Worm (Caenorhabditis elegans) whole organism, L1 larva: Measurements from ENCODE around the gene Y47D3B.4.

Experiments used
- Y116A8C.19 ChIP-seq: sonication (generic microtip); optimal IDR thresholded peaks from 2 replicates; lab custom pipeline; 2016; ENCODE audit warnings: missing compliant biosample characterization, missing genetic modification characterization, borderline replicate concordance
- blmp-1 ChIP-seq: fragments of 150-350 bp; optimal IDR thresholded peaks from 2 replicates; lab custom pipeline; 2014; ENCODE audit warnings: missing biosample characterization, missing genetic modification characterization
- ceh-8 ChIP-seq: fragments of 200-800 bp; sonication (Bioruptor generic); optimal IDR thresholded peaks from 2 replicates; lab custom pipeline; 2018; ENCODE audit warnings: mild to moderate bottlenecking, missing genetic modification characterization, moderate library complexity, missing compliant biosample characterization
- ces-1 ChIP-seq: fragments of 150-350 bp; optimal IDR thresholded peaks from 2 replicates; lab custom pipeline; 2014; ENCODE audit warnings: missing biosample characterization, missing genetic modification reagents, missing genetic modification characterization
- dsc-1 ChIP-seq: sonication (generic microtip); optimal IDR thresholded peaks from 2 replicates; lab custom pipeline; 2016; ENCODE audit warnings: mild to moderate bottlenecking, missing genetic modification characterization, missing compliant biosample characterization
- efl-1 ChIP-seq, 4 experiments: fragments of 150-350 bp; optimal IDR thresholded peaks in 3 of 4; peaks in 1 of 4; 1 replicate in 1 of 4; 2 replicates in 3 of 4; lab custom pipeline; 2014; ENCODE audit warnings: missing biosample characterization in 2 of 4, missing genetic modification characterization in 2 of 4, missing genetic modification reagents in 2 of 4
- elt-3 ChIP-seq, 6 experiments: fragments of 150-350 bp in 1 of 6; sonication (generic microtip); optimal IDR thresholded peaks; 2 replicates each; lab custom pipeline; 2017 to 2018; ENCODE audit warnings: missing biosample characterization in 6 of 6, missing genetic modification characterization in 6 of 6, inconsistent platforms in 1 of 6
- ets-5 ChIP-seq: fragments of 200-800 bp; sonication (Bioruptor generic); IDR thresholded peaks from 2 replicates; pipeline ENCODE4 v1.3.6; 2022; ENCODE audit warnings: missing genetic modification characterization, missing compliant biosample characterization
- fkh-10 ChIP-seq: sonication (generic microtip); optimal IDR thresholded peaks from 2 replicates; lab custom pipeline; 2017; ENCODE audit warnings: missing biosample characterization, missing genetic modification reagents, missing genetic modification characterization
- fkh-4 ChIP-seq: sonication (generic microtip); optimal IDR thresholded peaks from 2 replicates; lab custom pipeline; 2016; ENCODE audit warnings: missing compliant biosample characterization, missing genetic modification characterization, borderline replicate concordance
- fos-1 ChIP-seq: fragments of 150-350 bp; optimal IDR thresholded peaks from 2 replicates; lab custom pipeline; 2014; ENCODE audit warnings: missing biosample characterization, missing genetic modification characterization
- hlh-17 ChIP-seq: fragments of 200-800 bp; sonication (Bioruptor generic); optimal IDR thresholded peaks from 2 replicates; lab custom pipeline; 2018; ENCODE audit warnings: missing genetic modification characterization, mild to moderate bottlenecking, missing compliant biosample characterization, moderate library complexity, borderline replicate concordance
- hlh-4 ChIP-seq: sonication (generic microtip); optimal IDR thresholded peaks from 2 replicates; lab custom pipeline; 2016; ENCODE audit warnings: mild to moderate bottlenecking, missing genetic modification characterization, missing compliant biosample characterization
- hpl-2 ChIP-seq: fragments of 150-350 bp; optimal IDR thresholded peaks from 2 replicates; lab custom pipeline; 2014; ENCODE audit warnings: missing biosample characterization, missing genetic modification reagents, missing genetic modification characterization
- jun-1 ChIP-seq: fragments of 150-350 bp; optimal IDR thresholded peaks from 2 replicates; lab custom pipeline; 2014; ENCODE audit warnings: missing biosample characterization, missing genetic modification reagents, missing genetic modification characterization
- lin-14 ChIP-seq: fragments of 200-800 bp; sonication (Bioruptor generic); optimal IDR thresholded peaks from 2 replicates; lab custom pipeline; 2018; ENCODE audit warnings: mild to moderate bottlenecking, missing genetic modification characterization, moderate library complexity, missing compliant biosample characterization
- lin-15B ChIP-seq: fragments of 150-350 bp; sonication (generic microtip); optimal IDR thresholded peaks from 3 replicates; lab custom pipeline; 2014; ENCODE audit warnings: missing biosample characterization, missing genetic modification characterization
- mdl-1 ChIP-seq, 2 experiments: fragments of 150-350 bp; optimal IDR thresholded peaks; 2 replicates each; lab custom pipeline; 2014 to 2017; ENCODE audit warnings: missing biosample characterization in 2 of 2, missing genetic modification characterization in 2 of 2, inconsistent platforms in 1 of 2
- mep-1 ChIP-seq: fragments of 150-350 bp; optimal IDR thresholded peaks from 2 replicates; lab custom pipeline; 2014; ENCODE audit warnings: missing biosample characterization, missing genetic modification characterization
- nhr-11 ChIP-seq: fragments of 150-350 bp; optimal IDR thresholded peaks from 2 replicates; lab custom pipeline; 2014; ENCODE audit warnings: missing biosample characterization, missing genetic modification characterization
- nhr-12 ChIP-seq: sonication (generic microtip); optimal IDR thresholded peaks from 2 replicates; lab custom pipeline; 2017; ENCODE audit warnings: missing biosample characterization, missing genetic modification characterization
- nhr-28 ChIP-seq: fragments of 150-350 bp; optimal IDR thresholded peaks from 2 replicates; lab custom pipeline; 2014; ENCODE audit warnings: missing biosample characterization, missing genetic modification characterization
- nhr-71 ChIP-seq: sonication (generic microtip); optimal IDR thresholded peaks from 2 replicates; lab custom pipeline; 2016; ENCODE audit warnings: mild to moderate bottlenecking, missing genetic modification characterization, moderate library complexity, missing compliant biosample characterization
- nhr-76 ChIP-seq: sonication (generic microtip); optimal IDR thresholded peaks from 2 replicates; lab custom pipeline; 2017; ENCODE audit warnings: missing biosample characterization, missing genetic modification characterization
- nhr-85 ChIP-seq: sonication (generic microtip); peaks from one replicate; lab custom pipeline; 2016; ENCODE audit warnings: missing genetic modification characterization, inconsistent platforms, missing compliant biosample characterization
- pqm-1 ChIP-seq: sonication (generic microtip); optimal IDR thresholded peaks from 3 replicates; lab custom pipeline; 2017; ENCODE audit warnings: missing biosample characterization, missing genetic modification characterization
- snpc-4 ChIP-seq: fragments of 150-350 bp; optimal IDR thresholded peaks from 2 replicates; lab custom pipeline; 2014; ENCODE audit warnings: missing biosample characterization, missing genetic modification characterization
- sptf-1 ChIP-seq: fragments of 150-350 bp; optimal IDR thresholded peaks from 2 replicates; lab custom pipeline; 2014; ENCODE audit warnings: missing biosample characterization, missing genetic modification characterization
- tbx-2 ChIP-seq: sonication (generic microtip); optimal IDR thresholded peaks from 2 replicates; lab custom pipeline; 2016; ENCODE audit warnings: missing genetic modification characterization, missing compliant biosample characterization
- unc-30 ChIP-seq: sonication (generic microtip); optimal IDR thresholded peaks from 2 replicates; lab custom pipeline; 2017; ENCODE audit warnings: missing biosample characterization, missing genetic modification characterization
- vab-15 ChIP-seq: sonication (generic microtip); optimal IDR thresholded peaks from 2 replicates; lab custom pipeline; 2017; ENCODE audit warnings: missing genotype, mild to moderate bottlenecking, missing genetic modification characterization, missing compliant biosample characterization
- zag-1 ChIP-seq: fragments of 150-350 bp; optimal IDR thresholded peaks from 2 replicates; lab custom pipeline; 2014; ENCODE audit warnings: missing biosample characterization, missing genetic modification characterization
- ztf-11 ChIP-seq, 2 experiments: sonication (generic microtip); optimal IDR thresholded peaks; 2 replicates each; lab custom pipeline; 2016 to 2017; ENCODE audit warnings: missing genetic modification characterization in 2 of 2, missing biosample characterization in 1 of 2, missing compliant biosample characterization in 1 of 2
- ztf-4 ChIP-seq: fragments of 150-350 bp; optimal IDR thresholded peaks from 2 replicates; lab custom pipeline; 2014; ENCODE audit warnings: missing biosample characterization, missing genetic modification characterization

Y47D3B.4 gene

DNA sequence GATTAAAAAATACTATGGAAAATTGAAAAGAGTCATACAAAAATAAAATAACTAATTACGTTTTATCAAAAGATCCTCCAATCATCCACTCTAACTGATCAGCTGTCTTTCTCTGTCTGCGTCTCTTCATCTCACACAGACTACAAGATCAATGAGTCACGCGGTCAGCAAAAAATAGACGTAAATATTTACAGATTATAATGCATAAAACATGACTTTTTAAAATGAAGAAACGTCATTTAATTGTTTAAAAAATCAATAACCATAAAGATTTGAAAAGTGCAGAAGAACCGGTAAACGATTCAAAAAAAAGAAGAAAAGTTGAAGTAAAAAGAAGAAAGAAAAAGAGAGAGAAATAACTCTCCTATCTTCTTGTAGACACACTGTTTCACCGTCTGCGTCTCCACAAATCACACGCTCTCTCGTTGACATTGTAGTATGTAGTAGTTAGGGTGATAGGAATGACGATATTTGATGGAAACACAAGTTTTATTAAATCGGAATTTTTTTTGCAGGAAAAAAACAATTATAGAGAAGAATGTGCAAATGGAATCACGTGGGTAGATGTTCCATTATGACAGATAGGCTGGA is 39.7 kb downstream of the Y47D3B.4 start (continued):
- TF ChIP-seq elt-3 (tag; optimal IDR thresholded peaks at IDR 0.05; lab: Kevin White, UChicago) (peak in 2 of 6 experiments; percentile 66 to 82), nhr-71 (tag; lab: Kevin White, UChicago) (peak; percentile 81), vab-15 (tag; lab: Kevin White, UChicago) (no peak), nhr-85 (tag; lab: Kevin White, UChicago) (peak; percentile 78), fkh-4 (tag; lab: Kevin White, UChicago) (no peak), ztf-4 (tag; lab: Kevin White, UChicago) (no peak), unc-30 (tag; lab: Kevin White, UChicago) (no peak)

DNA sequence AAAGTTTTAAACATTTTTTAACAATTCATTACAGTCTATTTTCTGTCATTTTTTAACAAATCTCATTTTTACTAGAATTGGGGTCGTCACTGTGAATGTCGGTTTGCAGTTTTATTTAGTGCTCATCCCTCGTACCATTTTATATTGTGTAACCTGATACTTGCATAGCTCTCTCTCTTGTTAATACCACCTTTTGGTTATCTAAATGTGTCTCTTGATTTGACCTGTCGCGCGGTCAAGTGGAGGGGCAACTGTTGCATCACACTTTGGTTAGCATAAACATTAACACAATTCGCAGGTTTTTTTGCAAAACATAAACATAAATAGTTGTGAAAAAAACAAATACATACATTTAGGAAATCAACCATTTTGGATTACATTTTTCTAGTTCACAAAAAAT is 41.7 kb downstream of the Y47D3B.4 start:
- TF ChIP-seq efl-1 (optimal IDR thresholded peaks at IDR 0.05; lab: Kevin White, UChicago): no peak
- TF ChIP-seq efl-1 (GFP tag; optimal IDR thresholded peaks at IDR 0.05 in 1 of 2; lab: Kevin White, UChicago): peak in 1 of 2 experiments; percentile 11
- TF ChIP-seq nhr-76 (tag; lab: Kevin White, UChicago): no peak

DNA sequence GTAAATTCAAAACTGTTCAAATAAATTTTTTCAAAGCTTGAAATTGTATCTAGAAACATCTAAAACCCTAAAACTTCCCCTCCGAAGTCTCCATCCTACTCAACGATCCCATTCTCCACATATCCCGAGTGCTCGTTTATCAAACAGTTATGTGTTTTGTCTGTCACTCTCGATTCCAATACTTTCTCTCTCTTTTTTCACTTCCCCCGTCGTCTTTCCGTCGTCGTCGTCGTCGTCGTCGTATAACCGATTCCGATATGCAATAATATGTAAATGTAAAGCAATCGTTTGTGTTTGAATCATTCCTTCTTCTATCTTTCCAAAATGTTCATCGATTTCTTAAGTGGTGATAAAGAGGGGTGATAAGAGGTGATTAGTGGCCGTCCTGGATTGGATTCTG is 43.2 kb downstream of the Y47D3B.4 start:
- TF ChIP-seq dsc-1 (tag; lab: Kevin White, UChicago) (no peak), mdl-1 (tag; optimal IDR thresholded peaks at IDR 0.05; lab: Kevin White, UChicago) (no peak), fos-1 (tag; lab: Kevin White, UChicago) (no peak), blmp-1 (tag; lab: Kevin White, UChicago) (peak; percentile 54), tbx-2 (tag; lab: Kevin White, UChicago) (no peak), ztf-11 (tag; optimal IDR thresholded peaks at IDR 0.05; lab: Kevin White, UChicago) (no peak), efl-1 (optimal IDR thresholded peaks at IDR 0.05; lab: Kevin White, UChicago) (no peak), efl-1 (GFP tag; optimal IDR thresholded peaks at IDR 0.05 in 1 of 2; lab: Kevin White, UChicago) (no peak)

DNA sequence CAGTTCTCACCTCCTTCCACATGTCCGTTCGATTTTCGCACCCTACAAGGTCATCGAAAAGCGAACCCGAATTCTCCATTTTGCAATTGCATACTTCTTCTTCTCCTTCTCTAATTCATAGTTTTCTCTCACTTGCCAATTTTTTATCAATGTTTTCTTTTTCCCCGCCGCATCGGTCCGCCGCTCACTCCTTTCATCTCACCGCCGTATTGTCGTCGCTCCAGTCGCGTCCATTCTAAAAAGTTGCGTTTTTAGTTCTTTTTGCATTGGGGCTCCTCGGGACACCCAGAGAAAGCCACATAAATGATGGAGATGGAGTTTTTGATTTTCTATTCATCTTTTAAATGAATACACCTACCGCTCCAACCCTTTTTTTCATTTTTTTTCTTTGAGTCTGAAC is 46.2 kb downstream of the Y47D3B.4 start:
- TF ChIP-seq hpl-2 (GFP tag; lab: Kevin White, UChicago) (no peak), hlh-4 (tag; lab: Kevin White, UChicago) (no peak), fkh-10 (GFP tag; lab: Kevin White, UChicago) (no peak), nhr-28 (no peak), nhr-12 (tag; lab: Kevin White, UChicago) (no peak), ces-1 (no peak), ztf-11 (tag; optimal IDR thresholded peaks at IDR 0.05; lab: Kevin White, UChicago) (no peak), sptf-1 (tag; lab: Kevin White, UChicago) (no peak), ceh-8 (GFP tag; lab: Kevin White, UChicago) (no peak), nhr-85 (tag; lab: Kevin White, UChicago) (peak; percentile 59), zag-1 (tag; lab: Kevin White, UChicago) (no peak), snpc-4 (tag; lab: Kevin White, UChicago) (no peak), pqm-1 (tag; lab: Kevin White, UChicago) (no peak), ets-5 (GFP tag; lab: Robert Waterston, UW) (no peak), lin-15B (tag; lab: Kevin White, UChicago) (no peak), lin-14 (GFP tag; lab: Kevin White, UChicago) (peak; percentile 44), Y116A8C.19 (tag; lab: Kevin White, UChicago) (no peak), jun-1 (tag; lab: Kevin White, UChicago) (no peak), blmp-1 (tag; lab: Kevin White, UChicago) (peak; percentile 45), nhr-11 (tag; lab: Kevin White, UChicago) (no peak), dsc-1 (tag; lab: Kevin White, UChicago) (peak; percentile 15)
- TF ChIP-seq, all 84 proteins: peak for 4

DNA sequence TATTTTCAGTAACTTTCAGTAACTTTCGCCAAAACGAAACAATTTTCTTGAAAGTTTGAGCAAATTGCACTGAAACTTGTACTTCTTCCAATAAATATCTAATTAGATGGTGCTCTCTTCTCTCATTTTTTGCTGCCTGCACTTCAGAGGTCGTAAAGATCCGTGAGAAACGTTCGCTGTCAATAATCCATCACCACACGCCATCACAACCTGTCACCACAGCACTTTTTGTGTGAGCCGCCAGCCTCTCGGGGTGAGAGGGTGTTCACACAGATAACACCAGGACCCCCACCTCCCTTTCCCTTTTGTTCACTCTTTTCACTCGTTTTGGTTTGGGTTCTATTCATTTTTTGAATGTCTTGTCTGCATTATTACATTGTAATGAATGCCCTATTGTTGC is 47.4 kb downstream of the Y47D3B.4 start:
- TF ChIP-seq fkh-10 (GFP tag; lab: Kevin White, UChicago) (no peak), mep-1 (tag; lab: Kevin White, UChicago) (no peak), unc-30 (tag; lab: Kevin White, UChicago) (no peak), hlh-17 (no peak), dsc-1 (tag; lab: Kevin White, UChicago) (no peak)
